Worm (Caenorhabditis elegans) whole organism, L1 larva: Measurements from ENCODE around the gene pcs-1.

Experiments used
- alr-1 ChIP-seq: fragments of 200-800 bp; sonication (Bioruptor generic); optimal IDR thresholded peaks from 2 replicates; lab custom pipeline; 2018; ENCODE audit warnings: borderline replicate concordance, mild to moderate bottlenecking, missing genetic modification characterization, missing compliant biosample characterization
- aly-2 ChIP-seq: fragments of 150-350 bp; optimal IDR thresholded peaks from 2 replicates; lab custom pipeline; 2014; ENCODE audit warnings: missing biosample characterization, missing genetic modification characterization
- blmp-1 ChIP-seq: fragments of 150-350 bp; optimal IDR thresholded peaks from 2 replicates; lab custom pipeline; 2014; ENCODE audit warnings: missing biosample characterization, missing genetic modification characterization
- ceh-82 ChIP-seq, 3 experiments: fragments of 150-350 bp in 1 of 3; sonication (generic microtip) in 2 of 3; optimal IDR thresholded peaks; 2 replicates each; lab custom pipeline; 2014 to 2017; ENCODE audit warnings: missing biosample characterization in 3 of 3, missing genetic modification characterization in 3 of 3
- ceh-88 ChIP-seq: fragments of 200-800 bp; sonication (Bioruptor generic); IDR thresholded peaks from 2 replicates; pipeline ENCODE4 v1.3.6; 2022; ENCODE audit warnings: missing genetic modification characterization, missing compliant biosample characterization
- dpl-1 ChIP-seq, 3 experiments: fragments of 150-350 bp in 2 of 3; sonication (generic microtip) in 1 of 3; optimal IDR thresholded peaks; 2 replicates each; lab custom pipeline; 2014 to 2017; ENCODE audit warnings: missing biosample characterization in 3 of 3, missing genetic modification characterization in 3 of 3, missing genetic modification reagents in 3 of 3
- efl-1 ChIP-seq, 4 experiments: fragments of 150-350 bp; optimal IDR thresholded peaks in 3 of 4; peaks in 1 of 4; 1 replicate in 1 of 4; 2 replicates in 3 of 4; lab custom pipeline; 2014; ENCODE audit warnings: missing biosample characterization in 2 of 4, missing genetic modification characterization in 2 of 4, missing genetic modification reagents in 2 of 4
- efl-3 ChIP-seq: fragments of 200-800 bp; sonication (Bioruptor generic); optimal IDR thresholded peaks from 2 replicates; lab custom pipeline; 2018; ENCODE audit warnings: mild to moderate bottlenecking, missing genetic modification characterization, missing compliant biosample characterization
- egl-13 ChIP-seq: sonication (generic microtip); optimal IDR thresholded peaks from 2 replicates; lab custom pipeline; 2016; ENCODE audit warnings: missing genotype, missing genetic modification reagents, missing genetic modification characterization, missing compliant biosample characterization
- elt-3 ChIP-seq, 6 experiments: fragments of 150-350 bp in 1 of 6; sonication (generic microtip); optimal IDR thresholded peaks; 2 replicates each; lab custom pipeline; 2017 to 2018; ENCODE audit warnings: missing biosample characterization in 6 of 6, missing genetic modification characterization in 6 of 6, inconsistent platforms in 1 of 6
- ets-5 ChIP-seq: fragments of 200-800 bp; sonication (Bioruptor generic); IDR thresholded peaks from 2 replicates; pipeline ENCODE4 v1.3.6; 2022; ENCODE audit warnings: missing genetic modification characterization, missing compliant biosample characterization
- fkh-8 ChIP-seq: sonication (generic microtip); optimal IDR thresholded peaks from 2 replicates; lab custom pipeline; 2016; ENCODE audit warnings: mild to moderate bottlenecking, missing genetic modification characterization, missing compliant biosample characterization
- fos-1 ChIP-seq: fragments of 150-350 bp; optimal IDR thresholded peaks from 2 replicates; lab custom pipeline; 2014; ENCODE audit warnings: missing biosample characterization, missing genetic modification characterization
- hlh-4 ChIP-seq: sonication (generic microtip); optimal IDR thresholded peaks from 2 replicates; lab custom pipeline; 2016; ENCODE audit warnings: mild to moderate bottlenecking, missing genetic modification characterization, missing compliant biosample characterization
- lin-13 ChIP-seq: fragments of 150-350 bp; optimal IDR thresholded peaks from 2 replicates; lab custom pipeline; 2014; ENCODE audit warnings: missing biosample characterization, missing genetic modification reagents, missing genetic modification characterization
- lin-14 ChIP-seq: fragments of 200-800 bp; sonication (Bioruptor generic); optimal IDR thresholded peaks from 2 replicates; lab custom pipeline; 2018; ENCODE audit warnings: mild to moderate bottlenecking, missing genetic modification characterization, moderate library complexity, missing compliant biosample characterization
- lin-15B ChIP-seq: fragments of 150-350 bp; sonication (generic microtip); optimal IDR thresholded peaks from 3 replicates; lab custom pipeline; 2014; ENCODE audit warnings: missing biosample characterization, missing genetic modification characterization
- lin-35 ChIP-seq, 2 experiments: fragments of 150-350 bp; optimal IDR thresholded peaks; 2 replicates each; lab custom pipeline; 2014; ENCODE audit warnings: missing biosample characterization in 2 of 2, missing genetic modification characterization in 2 of 2, missing genetic modification reagents in 2 of 2
- lsy-2 ChIP-seq, 2 experiments: fragments of 150-350 bp; optimal IDR thresholded peaks; 2 replicates each; lab custom pipeline; 2014; ENCODE audit warnings: missing biosample characterization in 2 of 2, missing genetic modification characterization in 2 of 2
- mdl-1 ChIP-seq, 2 experiments: fragments of 150-350 bp; optimal IDR thresholded peaks; 2 replicates each; lab custom pipeline; 2014 to 2017; ENCODE audit warnings: missing biosample characterization in 2 of 2, missing genetic modification characterization in 2 of 2, inconsistent platforms in 1 of 2
- mep-1 ChIP-seq: fragments of 150-350 bp; optimal IDR thresholded peaks from 2 replicates; lab custom pipeline; 2014; ENCODE audit warnings: missing biosample characterization, missing genetic modification characterization
- nhr-237 ChIP-seq: fragments of 150-350 bp; optimal IDR thresholded peaks from 2 replicates; lab custom pipeline; 2014; ENCODE audit warnings: missing biosample characterization, missing genetic modification characterization
- nhr-28 ChIP-seq: fragments of 150-350 bp; optimal IDR thresholded peaks from 2 replicates; lab custom pipeline; 2014; ENCODE audit warnings: missing biosample characterization, missing genetic modification characterization
- nhr-47 ChIP-seq: sonication (generic microtip); optimal IDR thresholded peaks from 2 replicates; lab custom pipeline; 2016; ENCODE audit warnings: mild to moderate bottlenecking, missing genetic modification characterization, moderate library complexity, missing compliant biosample characterization
- nhr-71 ChIP-seq: sonication (generic microtip); optimal IDR thresholded peaks from 2 replicates; lab custom pipeline; 2016; ENCODE audit warnings: mild to moderate bottlenecking, missing genetic modification characterization, moderate library complexity, missing compliant biosample characterization
- nhr-85 ChIP-seq: sonication (generic microtip); peaks from one replicate; lab custom pipeline; 2016; ENCODE audit warnings: missing genetic modification characterization, inconsistent platforms, missing compliant biosample characterization
- nhr-90 ChIP-seq: sonication (generic microtip); optimal IDR thresholded peaks from 2 replicates; lab custom pipeline; 2016; ENCODE audit warnings: mild to moderate bottlenecking, missing genetic modification characterization, missing compliant biosample characterization; ENCODE audit not compliant: poor library complexity
- pag-3 ChIP-seq: sonication (generic microtip); optimal IDR thresholded peaks from 2 replicates; lab custom pipeline; 2017; ENCODE audit warnings: missing genetic modification characterization, mild to moderate bottlenecking, missing compliant biosample characterization, antibody characterized with exemption, borderline replicate concordance; ENCODE audit not compliant: insufficient read depth
- pax-3 ChIP-seq: fragments of 200-800 bp; sonication (Bioruptor generic); optimal IDR thresholded peaks from 2 replicates; lab custom pipeline; 2018; ENCODE audit warnings: mild to moderate bottlenecking, missing genetic modification characterization, moderate library complexity, missing compliant biosample characterization
- rnt-1 ChIP-seq: sonication (generic microtip); optimal IDR thresholded peaks from 2 replicates; lab custom pipeline; 2016; ENCODE audit warnings: mild to moderate bottlenecking, missing genetic modification characterization, moderate library complexity, missing compliant biosample characterization
- skn-1 ChIP-seq: fragments of 150-350 bp; optimal IDR thresholded peaks from 2 replicates; lab custom pipeline; 2014; ENCODE audit warnings: missing biosample characterization, missing genetic modification characterization
- snpc-4 ChIP-seq: fragments of 150-350 bp; optimal IDR thresholded peaks from 2 replicates; lab custom pipeline; 2014; ENCODE audit warnings: missing biosample characterization, missing genetic modification characterization
- snu-23 ChIP-seq: sonication (generic microtip); optimal IDR thresholded peaks from 2 replicates; lab custom pipeline; 2016; ENCODE audit warnings: missing genetic modification characterization, missing compliant biosample characterization
- sox-4 ChIP-seq: sonication (generic microtip); optimal IDR thresholded peaks from 2 replicates; lab custom pipeline; 2016; ENCODE audit warnings: missing genetic modification characterization, missing compliant biosample characterization
- swsn-7 ChIP-seq: sonication (generic microtip); optimal IDR thresholded peaks from 2 replicates; lab custom pipeline; 2016; ENCODE audit warnings: missing genetic modification characterization, missing compliant biosample characterization
- tbx-2 ChIP-seq: sonication (generic microtip); optimal IDR thresholded peaks from 2 replicates; lab custom pipeline; 2016; ENCODE audit warnings: missing genetic modification characterization, missing compliant biosample characterization
- tlp-1 ChIP-seq: fragments of 150-350 bp; optimal IDR thresholded peaks from 2 replicates; lab custom pipeline; 2014; ENCODE audit warnings: missing biosample characterization, missing genetic modification characterization
- unc-130 ChIP-seq: fragments of 150-350 bp; optimal IDR thresholded peaks from 2 replicates; lab custom pipeline; 2017; ENCODE audit warnings: missing biosample characterization, missing genetic modification characterization, inconsistent platforms
- unc-30 ChIP-seq: sonication (generic microtip); optimal IDR thresholded peaks from 2 replicates; lab custom pipeline; 2017; ENCODE audit warnings: missing biosample characterization, missing genetic modification characterization
- xbp-1 ChIP-seq: sonication (generic microtip); optimal IDR thresholded peaks from 2 replicates; lab custom pipeline; 2016; ENCODE audit warnings: missing genetic modification characterization, missing compliant biosample characterization
- zag-1 ChIP-seq: fragments of 150-350 bp; optimal IDR thresholded peaks from 2 replicates; lab custom pipeline; 2014; ENCODE audit warnings: missing biosample characterization, missing genetic modification characterization
- zip-4 ChIP-seq: fragments of 200-800 bp; sonication (Bioruptor generic); optimal IDR thresholded peaks from 2 replicates; lab custom pipeline; 2018; ENCODE audit warnings: mild to moderate bottlenecking, missing genetic modification characterization, moderate library complexity, missing compliant biosample characterization

pcs-1 gene

DNA sequence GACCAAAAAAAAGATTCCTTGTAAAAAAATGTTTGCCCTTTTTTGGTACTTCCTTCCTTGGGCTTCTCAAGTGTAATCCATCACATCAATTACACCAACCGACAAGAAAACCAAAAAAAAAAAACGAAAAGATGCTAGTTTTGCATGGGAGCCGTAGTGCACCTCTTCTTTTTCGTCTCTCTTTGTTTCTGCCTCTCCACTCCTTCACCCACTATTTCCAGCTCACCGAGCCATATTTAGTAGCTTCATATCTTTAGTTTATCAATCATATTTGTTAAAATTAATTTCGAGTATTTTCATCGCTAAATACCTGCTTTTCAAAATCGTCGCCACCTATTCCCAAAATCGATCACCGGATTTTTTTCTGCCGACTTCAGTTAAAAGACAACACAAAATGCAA, 23.2 kb upstream of the pcs-1 start, which contains the start of gene F07A11.4:
F07A11.4 (plus strand) TSS at position 301 of the 400 bp plus-strand sequence.
- TF ChIP-seq zip-4 (GFP tag; lab: Kevin White, UChicago) (no peak), sox-4 (tag; lab: Kevin White, UChicago) (no peak), fkh-8 (no peak), tbx-2 (tag; lab: Kevin White, UChicago) (no peak), unc-130 (tag; lab: Kevin White, UChicago) (no peak)

DNA sequence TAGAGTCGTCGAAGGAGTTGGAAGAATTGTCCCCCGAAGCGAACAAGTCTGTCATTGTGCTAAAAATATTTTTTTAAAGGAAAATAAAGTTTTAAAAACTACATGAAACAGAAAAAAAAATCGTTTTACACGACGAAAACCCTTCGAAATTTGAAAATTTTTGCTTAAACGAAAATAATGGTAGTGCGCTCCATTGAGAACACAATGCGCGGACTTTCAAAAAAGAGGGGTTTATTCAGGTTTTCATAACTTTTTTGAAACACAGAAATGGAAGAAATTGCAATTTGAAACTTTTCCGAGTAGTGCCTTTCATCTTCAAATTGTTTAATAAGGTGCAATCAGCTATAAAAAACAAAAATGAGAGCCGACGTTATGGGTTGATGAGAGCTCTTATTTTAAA, 22.2 kb upstream of the pcs-1 start, which contains the start of gene npp-5:
npp-5 (minus strand) TSS at position 59 of the 400 bp plus-strand sequence.
- TF ChIP-seq nhr-237 (no peak), pax-3 (tag; lab: Kevin White, UChicago) (no peak), alr-1 (no peak), tbx-2 (tag; lab: Kevin White, UChicago) (peak; percentile 20), nhr-85 (tag; lab: Kevin White, UChicago) (peak; percentile 52), pag-3 (tag; lab: Kevin White, UChicago) (no peak), snu-23 (GFP tag; lab: Kevin White, UChicago) (peak; percentile 20), efl-1 (optimal IDR thresholded peaks at IDR 0.05; lab: Kevin White, UChicago) (peak; percentile 69 to 90), efl-1 (GFP tag; optimal IDR thresholded peaks at IDR 0.05 in 1 of 2; lab: Kevin White, UChicago) (peak; percentile 91 to 99), xbp-1 (tag; lab: Kevin White, UChicago) (peak; percentile 2), aly-2 (tag; lab: Kevin White, UChicago) (no peak), lin-35 (GFP tag; optimal IDR thresholded peaks at IDR 0.05; lab: Kevin White, UChicago) (peak; percentile 78 to 96), mep-1 (tag; lab: Kevin White, UChicago) (no peak), blmp-1 (tag; lab: Kevin White, UChicago) (peak; percentile 31), tlp-1 (tag; lab: Kevin White, UChicago) (no peak), dpl-1 (GFP tag; optimal IDR thresholded peaks at IDR 0.05; lab: Kevin White, UChicago) (peak; percentile 83 to 91 (median 90)), lin-14 (GFP tag; lab: Kevin White, UChicago) (peak; percentile 10), nhr-47 (tag; lab: Kevin White, UChicago) (peak; percentile 24), unc-30 (tag; lab: Kevin White, UChicago) (no peak), rnt-1 (tag; lab: Kevin White, UChicago) (no peak), ets-5 (no peak), lsy-2 (tag; optimal IDR thresholded peaks at IDR 0.05; lab: Kevin White, UChicago) (peak; percentile 20 to 65), ceh-82 (tag; optimal IDR thresholded peaks at IDR 0.05; lab: Kevin White, UChicago) (peak in 1 of 3 experiments; percentile 4), nhr-71 (tag; lab: Kevin White, UChicago) (peak; percentile 52), nhr-28 (tag; lab: Kevin White, UChicago) (no peak), ceh-88 (GFP tag; lab: Robert Waterston, UW) (no peak), skn-1 (tag; lab: Kevin White, UChicago) (peak; percentile 22), efl-3 (no peak), elt-3 (tag; optimal IDR thresholded peaks at IDR 0.05; lab: Kevin White, UChicago) (no peak), fos-1 (tag; lab: Kevin White, UChicago) (no peak), hlh-4 (tag; lab: Kevin White, UChicago) (no peak), egl-13 (tag; lab: Kevin White, UChicago) (no peak), lin-15B (peak; percentile 20)

DNA sequence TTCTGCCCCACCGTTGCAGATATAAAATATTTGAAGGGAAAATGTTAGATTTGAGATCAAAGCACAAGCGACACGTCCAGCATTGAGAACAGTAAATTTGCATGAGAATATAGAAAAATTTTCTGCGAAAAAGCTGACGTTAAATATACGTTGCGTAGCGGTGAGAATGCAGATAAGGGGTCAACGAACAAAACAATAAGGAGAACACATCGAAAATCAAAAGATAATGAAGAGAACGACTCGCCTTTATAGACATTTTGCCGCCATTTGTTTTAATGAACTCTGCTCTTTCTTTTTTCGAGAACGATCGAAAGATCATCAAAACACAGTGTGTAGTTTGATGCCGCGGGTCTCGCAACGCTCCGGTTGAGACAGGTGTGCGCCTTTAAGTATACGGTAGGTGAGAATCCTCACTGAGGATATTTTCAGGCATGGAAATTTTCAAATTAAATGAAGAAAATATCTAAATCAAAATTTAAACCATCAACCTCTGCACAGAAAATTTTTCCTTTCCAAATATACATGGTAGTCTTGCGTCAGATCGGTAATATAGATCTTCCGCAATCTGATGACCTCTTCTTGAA, 18.7 kb upstream of the pcs-1 start:
- TF ChIP-seq aly-2 (tag; lab: Kevin White, UChicago): no peak
- TF ChIP-seq nhr-71 (tag; lab: Kevin White, UChicago): peak; percentile 86
- TF ChIP-seq mdl-1 (tag; optimal IDR thresholded peaks at IDR 0.05; lab: Kevin White, UChicago): no peak
- peak; percentile 1 for TF ChIP-seq lin-14 (GFP tag; lab: Kevin White, UChicago)
- TF ChIP-seq lin-13 (GFP tag; lab: Kevin White, UChicago): no peak
- no peak for TF ChIP-seq swsn-7 (tag; lab: Kevin White, UChicago)
- no peak for TF ChIP-seq alr-1
- TF ChIP-seq nhr-90 (tag; lab: Kevin White, UChicago): no peak
- TF ChIP-seq zag-1: no peak
- TF ChIP-seq unc-130 (tag; lab: Kevin White, UChicago): no peak
- no peak for TF ChIP-seq unc-30 (tag; lab: Kevin White, UChicago)
- TF ChIP-seq lsy-2 (tag; optimal IDR thresholded peaks at IDR 0.05; lab: Kevin White, UChicago): no peak
- no peak for TF ChIP-seq snpc-4
